Fruit fly (Drosophila melanogaster) whole organism, embryonic: ENCODE data around the gene Lamp1.
A peak's percentile ranks its signal among the peaks of the same experiment; 100 is the strongest.

Experiments
- Aef1 ChIP-seq: fragments of 200-800 bp; sonication (Bioruptor generic); IDR thresholded peaks from 3 replicates; pipeline ENCODE4 v1.3.6; 2022; ENCODE audit warnings: missing biosample characterization, missing genetic modification characterization
- Atf6 ChIP-seq: fragments of 200-800 bp; sonication (Bioruptor generic); IDR thresholded peaks from 2 replicates; pipeline ENCODE4 v1.3.6; 2022; ENCODE audit warnings: missing biosample characterization, missing genetic modification characterization
- CG10147 ChIP-seq: fragments of 200-800 bp; sonication (Bioruptor generic); optimal IDR thresholded peaks from 2 replicates; lab custom pipeline; 2019; ENCODE audit warnings: missing biosample characterization, mild to moderate bottlenecking, missing genetic modification characterization, moderate library complexity
- CG10274 ChIP-seq: fragments of 200-800 bp; sonication (Bioruptor generic); optimal IDR thresholded peaks from 3 replicates; lab custom pipeline; 2017; ENCODE audit warnings: missing biosample characterization, mild to moderate bottlenecking, missing genetic modification characterization
- CG11398 ChIP-seq: fragments of 200-800 bp; sonication (Bioruptor generic); optimal IDR thresholded peaks from 2 replicates; lab custom pipeline; 2016; ENCODE audit warnings: missing biosample characterization, missing genetic modification characterization
- CG13123 ChIP-seq: fragments of 200-800 bp; sonication (Bioruptor generic); optimal IDR thresholded peaks from 2 replicates; lab custom pipeline; 2016; ENCODE audit warnings: missing biosample characterization, missing genetic modification characterization
- CG13894 ChIP-seq: fragments of 200-800 bp; sonication (Bioruptor generic); optimal IDR thresholded peaks from 3 replicates; lab custom pipeline; 2018; ENCODE audit warnings: missing biosample characterization, mild to moderate bottlenecking, missing genetic modification characterization, moderate library complexity
- CG14441 ChIP-seq: fragments of 200-800 bp; sonication (Bioruptor generic); IDR thresholded peaks from 2 replicates; pipeline ENCODE4 v1.3.6; 2022; ENCODE audit warnings: missing biosample characterization, missing genetic modification characterization
- CG14965 ChIP-seq: fragments of 200-800 bp; sonication (Bioruptor generic); optimal IDR thresholded peaks from 2 replicates; lab custom pipeline; 2016; ENCODE audit warnings: missing biosample characterization, missing genetic modification characterization, borderline replicate concordance
- CG16815 ChIP-seq: fragments of 200-800 bp; sonication (Bioruptor generic); optimal IDR thresholded peaks from 3 replicates; lab custom pipeline; 2017; ENCODE audit warnings: missing biosample characterization, mild to moderate bottlenecking, missing genetic modification characterization
- CG17328 ChIP-seq: fragments of 200-800 bp; sonication (Bioruptor generic); IDR thresholded peaks from 2 replicates; pipeline ENCODE4 v1.3.6; 2022; ENCODE audit warnings: missing biosample characterization, missing genetic modification characterization
- CG17568 ChIP-seq: fragments of 200-800 bp; sonication (Bioruptor generic); optimal IDR thresholded peaks from 2 replicates; lab custom pipeline; 2018; ENCODE audit warnings: missing biosample characterization, mild to moderate bottlenecking, missing genetic modification characterization, moderate library complexity
- CG18262 ChIP-seq: fragments of 200-800 bp; optimal IDR thresholded peaks from 3 replicates; lab custom pipeline; 2019; ENCODE audit warnings: missing biosample characterization, mild to moderate bottlenecking, missing genetic modification characterization, moderate library complexity
- CG31441 ChIP-seq: fragments of 200-800 bp; sonication (Bioruptor generic); IDR thresholded peaks from 2 replicates; pipeline ENCODE4 v1.3.6; 2022; ENCODE audit warnings: missing biosample characterization, missing genetic modification characterization
- CG3163 ChIP-seq: fragments of 200-800 bp; sonication (Bioruptor generic); optimal IDR thresholded peaks from 3 replicates; lab custom pipeline; 2016; ENCODE audit warnings: missing biosample characterization, missing genetic modification characterization
- CG32532 ChIP-seq: fragments of 200-800 bp; sonication (Bioruptor generic); IDR thresholded peaks from 2 replicates; pipeline ENCODE4 v1.3.6; 2022; ENCODE audit warnings: missing biosample characterization, missing genetic modification characterization
- CG6654 ChIP-seq: fragments of 200-800 bp; sonication (Bioruptor generic); optimal IDR thresholded peaks from 2 replicates; lab custom pipeline; 2017; ENCODE audit warnings: missing biosample characterization, mild to moderate bottlenecking, missing genetic modification characterization
- CG8290 ChIP-seq, 3 experiments: fragments of 200-800 bp; sonication (Bioruptor generic); optimal IDR thresholded peaks; 2 replicates each; lab custom pipeline; 2016 to 2019; ENCODE audit warnings: missing biosample characterization in 3 of 3, missing genetic modification characterization in 3 of 3, mild to moderate bottlenecking in 2 of 3, moderate library complexity in 1 of 3
- CG9437 ChIP-seq: fragments of 200-800 bp; sonication (Bioruptor generic); optimal IDR thresholded peaks from 2 replicates; lab custom pipeline; 2018; ENCODE audit warnings: missing biosample characterization, mild to moderate bottlenecking, missing genetic modification characterization
- CG9727 ChIP-seq: fragments of 200-800 bp; sonication (Bioruptor generic); optimal IDR thresholded peaks from 3 replicates; lab custom pipeline; 2017; ENCODE audit warnings: missing biosample characterization, mild to moderate bottlenecking, missing genetic modification characterization
- CG9876 ChIP-seq: fragments of 200-800 bp; sonication (Bioruptor generic); optimal IDR thresholded peaks from 2 replicates; lab custom pipeline; 2016; ENCODE audit warnings: missing biosample characterization, missing genetic modification characterization
- D19A ChIP-seq: fragments of 200-800 bp; optimal IDR thresholded peaks from 3 replicates; lab custom pipeline; 2019; ENCODE audit warnings: missing biosample characterization, mild to moderate bottlenecking, missing genetic modification characterization, moderate library complexity
- Deaf1 ChIP-seq: fragments of 200-800 bp; optimal IDR thresholded peaks from 3 replicates; lab custom pipeline; 2019; ENCODE audit warnings: missing biosample characterization, mild to moderate bottlenecking, missing genetic modification characterization, moderate library complexity
- Dll ChIP-seq: fragments of 200-800 bp; sonication (Bioruptor generic); IDR thresholded peaks from 4 replicates; pipeline ENCODE4 v1.3.6; 2022; ENCODE audit warnings: missing biosample characterization, missing genetic modification characterization; ENCODE audit not compliant: partially characterized antibody
- Elba2 ChIP-seq: fragments of 200-800 bp; sonication (Bioruptor generic); optimal IDR thresholded peaks from 3 replicates; lab custom pipeline; 2016; ENCODE audit warnings: missing biosample characterization, missing genetic modification characterization
- Gug ChIP-seq: fragments of 200-800 bp; sonication (Bioruptor generic); IDR thresholded peaks from 4 replicates; pipeline ENCODE4 v1.3.6; 2022; ENCODE audit warnings: missing biosample characterization, missing genetic modification characterization
- HLH3B ChIP-seq: fragments of 200-800 bp; sonication (Bioruptor generic); IDR thresholded peaks from 2 replicates; pipeline ENCODE4 v1.3.6; 2022; ENCODE audit warnings: missing biosample characterization, missing genetic modification characterization
- Lim3 ChIP-seq: fragments of 200-800 bp; sonication (Bioruptor generic); IDR thresholded peaks from 2 replicates; pipeline ENCODE4 v1.3.6; 2022; ENCODE audit warnings: missing biosample characterization, missing genetic modification characterization
- Lpt ChIP-seq: fragments of >200 bp; optimal IDR thresholded peaks from 2 replicates; lab custom pipeline; 2018; ENCODE audit warnings: missing biosample characterization, missing genetic modification characterization
- Rx ChIP-seq: fragments of 200-800 bp; sonication (Bioruptor generic); IDR thresholded peaks from 2 replicates; pipeline ENCODE4 v1.3.6; 2022; ENCODE audit warnings: missing biosample characterization, missing genetic modification characterization
- Trl ChIP-seq, 3 experiments: fragments of >200 bp in 2 of 3; fragments of 200-800 bp in 1 of 3; sonication (Bioruptor generic) in 1 of 3; optimal IDR thresholded peaks; 2 replicates in 1 of 3; 3 replicates in 2 of 3; lab custom pipeline; 2016 to 2017; ENCODE audit warnings: missing biosample characterization in 1 of 3, missing genetic modification characterization in 1 of 3
- Vsx1 ChIP-seq: fragments of 200-800 bp; sonication (Bioruptor generic); optimal IDR thresholded peaks from 2 replicates; lab custom pipeline; 2017; ENCODE audit warnings: missing biosample characterization, mild to moderate bottlenecking, missing genetic modification characterization, missing genetic modification reagents
- ap ChIP-seq: fragments of 200-800 bp; sonication (Bioruptor generic); IDR thresholded peaks from 2 replicates; pipeline ENCODE4 v1.3.6; 2022; ENCODE audit warnings: missing biosample characterization, missing genetic modification characterization
- cg ChIP-seq: fragments of 200-800 bp; sonication (Bioruptor generic); optimal IDR thresholded peaks from 3 replicates; lab custom pipeline; 2019; ENCODE audit warnings: missing biosample characterization, mild to moderate bottlenecking, missing genetic modification characterization, moderate library complexity
- esg ChIP-seq: fragments of 200-800 bp; sonication (Bioruptor generic); conservative IDR thresholded peaks from 2 replicates; pipeline ENCODE4 v1.3.6; 2022; ENCODE audit warnings: missing biosample characterization, missing genetic modification characterization
- fu2 ChIP-seq: fragments of 200-800 bp; sonication (Bioruptor generic); optimal IDR thresholded peaks from 2 replicates; lab custom pipeline; 2016; ENCODE audit warnings: missing biosample characterization, missing genetic modification characterization
- gt ChIP-seq: fragments of 200-800 bp; sonication (Bioruptor generic); IDR thresholded peaks from 2 replicates; pipeline ENCODE4 v1.3.6; 2022; ENCODE audit warnings: missing biosample characterization, missing genetic modification characterization
- hkb ChIP-seq, 2 experiments: fragments of 200-800 bp in 1 of 2; fragments of >200 bp in 1 of 2; sonication (Bioruptor generic) in 1 of 2; IDR thresholded peaks in 1 of 2; optimal IDR thresholded peaks in 1 of 2; 2 replicates each; pipeline versions ENCODE4 v1.3.6 to Lab custom; 2017 to 2022; ENCODE audit warnings: missing biosample characterization in 1 of 2, missing genetic modification characterization in 1 of 2
- lilli ChIP-seq: fragments of 200-800 bp; sonication (Bioruptor generic); optimal IDR thresholded peaks from 3 replicates; lab custom pipeline; 2016; ENCODE audit warnings: missing biosample characterization, missing genetic modification characterization
- mam ChIP-seq: fragments of 200-800 bp; sonication (Bioruptor generic); optimal IDR thresholded peaks from 3 replicates; lab custom pipeline; 2016; ENCODE audit warnings: missing biosample characterization, missing genetic modification characterization
- org-1 ChIP-seq: fragments of 200-800 bp; sonication (Bioruptor generic); optimal IDR thresholded peaks from 2 replicates; lab custom pipeline; 2017; ENCODE audit warnings: missing biosample characterization, missing genetic modification characterization
- pfk ChIP-seq: fragments of 200-800 bp; sonication (Bioruptor generic); optimal IDR thresholded peaks from 2 replicates; lab custom pipeline; 2018; ENCODE audit warnings: missing biosample characterization, mild to moderate bottlenecking, missing genetic modification characterization, moderate library complexity
- phol ChIP-seq: fragments of 200-800 bp; sonication (Bioruptor generic); optimal IDR thresholded peaks from 3 replicates; lab custom pipeline; 2018; ENCODE audit warnings: missing biosample characterization, mild to moderate bottlenecking, missing genetic modification characterization, moderate library complexity
- pros ChIP-seq: fragments of 200-800 bp; sonication (Bioruptor generic); optimal IDR thresholded peaks from 3 replicates; lab custom pipeline; 2019; ENCODE audit warnings: missing biosample characterization, mild to moderate bottlenecking, missing genetic modification characterization, moderate library complexity
- pum ChIP-seq: fragments of 200-800 bp; sonication (Bioruptor generic); optimal IDR thresholded peaks from 2 replicates; lab custom pipeline; 2016; ENCODE audit warnings: missing biosample characterization, missing genetic modification characterization
- repo ChIP-seq: fragments of 200-800 bp; sonication (Bioruptor generic); optimal IDR thresholded peaks from 2 replicates; lab custom pipeline; 2016; ENCODE audit warnings: missing biosample characterization, missing genetic modification characterization
- schlank ChIP-seq: fragments of 200-800 bp; sonication (Bioruptor generic); optimal IDR thresholded peaks from 2 replicates; lab custom pipeline; 2018; ENCODE audit warnings: missing biosample characterization, mild to moderate bottlenecking, missing genetic modification characterization
- twi ChIP-seq: fragments of 200-800 bp; optimal IDR thresholded peaks from 2 replicates; lab custom pipeline; 2019; ENCODE audit warnings: missing biosample characterization, mild to moderate bottlenecking, missing genetic modification characterization, moderate library complexity

Lamp1 gene

DNA sequence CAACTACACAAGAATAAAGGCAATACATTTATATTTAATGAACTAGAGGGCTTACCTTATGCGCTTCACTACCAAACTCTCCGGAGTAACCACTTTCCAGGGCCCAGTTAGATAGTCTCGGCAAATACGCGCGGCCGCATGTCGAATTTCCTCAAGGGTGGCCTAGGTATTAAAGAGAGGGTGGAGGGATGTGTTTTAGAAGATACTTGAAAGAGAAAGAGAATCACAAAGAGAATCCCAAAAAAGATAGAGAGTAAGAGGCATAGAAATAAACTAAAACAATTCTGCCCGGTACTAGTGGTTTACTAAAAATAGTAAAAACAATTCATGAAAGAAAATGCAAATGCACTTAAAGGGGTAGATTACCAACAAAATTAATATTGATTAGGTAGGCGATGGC lies 44.8 kb downstream of the Lamp1 start:
- TF ChIP-seq CG18262 (tag; lab: Kevin White, UChicago) (peak; percentile 47), cg (GFP tag; lab: Kevin White, UChicago) (no peak), pros (GFP tag; lab: Kevin White, UChicago) (peak; percentile 50), CG13894 (tag; lab: Kevin White, UChicago) (peak; percentile 11), gt (GFP tag; lab: Robert Waterston, UW) (no peak), CG11398 (no peak), CG32532 (0 out of 2 replicates have a peak, but pooled peaks have one; percentile 17), CG17328 (no peak), fu2 (no peak), Trl (optimal IDR thresholded peaks at IDR 0.05; lab: Kevin White, UChicago) (peak; percentile 58 to 63), Trl (GFP tag; optimal IDR thresholded peaks at IDR 0.05; lab: Kevin White, UChicago) (no peak), Lpt (GFP tag; lab: Kevin White, UChicago) (no peak), CG3163 (GFP tag; lab: Kevin White, UChicago) (peak; percentile 82), Elba2 (GFP tag; lab: Kevin White, UChicago) (peak; percentile 64)

DNA sequence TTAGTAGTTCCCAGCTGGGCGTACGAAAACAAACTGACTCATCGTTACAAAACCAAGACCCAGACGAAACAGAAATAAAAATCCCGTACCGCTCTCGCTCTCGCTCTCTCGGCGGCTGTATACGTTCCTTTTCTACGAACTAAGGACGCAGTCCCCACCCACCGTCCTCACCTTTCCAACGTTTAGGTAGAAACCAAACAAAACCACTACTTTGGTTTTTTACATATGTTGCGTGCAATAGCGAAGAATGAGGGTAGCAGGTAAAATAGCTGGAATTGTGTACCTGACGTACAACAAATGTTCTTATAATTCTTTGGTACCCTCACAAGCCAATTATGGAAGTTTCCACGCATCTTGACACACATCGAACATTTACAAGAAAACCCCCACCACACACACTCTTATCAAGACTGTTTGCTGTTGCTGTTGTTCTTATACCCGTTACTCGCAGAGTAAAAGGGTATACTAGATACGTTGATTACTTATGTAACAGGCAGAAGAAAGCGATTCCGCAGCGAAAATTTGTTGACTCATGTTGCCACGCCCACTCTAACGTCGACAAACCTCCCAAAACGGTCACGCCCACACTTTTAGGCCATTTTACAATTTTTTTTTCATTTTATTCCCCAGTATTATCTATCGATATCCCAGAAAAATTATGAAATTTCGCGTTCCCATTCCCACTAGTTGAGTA lies 45.7 kb downstream of the Lamp1 start:
- TF ChIP-seq CG10147 (GFP tag; lab: Kevin White, UChicago), result peak; percentile 10
- TF ChIP-seq CG31441 (GFP tag; lab: Robert Waterston, UW), result peak; percentile 20; the same call in 1 of the 2 replicates
- peak; percentile 36 for TF ChIP-seq CG9437 (GFP tag; lab: Kevin White, UChicago)
- no peak for TF ChIP-seq CG17568 (GFP tag; lab: Kevin White, UChicago)
- no peak for TF ChIP-seq CG14965 (GFP tag; lab: Kevin White, UChicago)
- TF ChIP-seq Deaf1, result peak; percentile 65
- no peak for TF ChIP-seq org-1 (GFP tag; lab: Kevin White, UChicago)
- no peak for TF ChIP-seq Lim3 (GFP tag; lab: Robert Waterston, UW)
- peak; percentile 4 for TF ChIP-seq repo (GFP tag; lab: Kevin White, UChicago)
- 0 out of 4 replicates have a peak, but pooled peaks have one; percentile 51 for TF ChIP-seq Dll (GFP tag; lab: Robert Waterston, UW)
- peak; percentile 53 for TF ChIP-seq D19A
- TF ChIP-seq CG6654 (GFP tag; lab: Kevin White, UChicago), result no peak
- TF ChIP-seq esg (GFP tag; lab: Robert Waterston, UW), result no peak
- no peak for TF ChIP-seq HLH3B (GFP tag; lab: Robert Waterston, UW)
- TF ChIP-seq pfk (GFP tag; lab: Kevin White, UChicago), result no peak
- TF ChIP-seq lilli (GFP tag; lab: Kevin White, UChicago), result peak; percentile 30
- TF ChIP-seq Aef1 (GFP tag; lab: Robert Waterston, UW), result no peak
- peak; percentile 19 for TF ChIP-seq CG10274 (GFP tag; lab: Kevin White, UChicago)
- no peak for TF ChIP-seq hkb (optimal IDR thresholded peaks at IDR 0.05; lab: Kevin White, UChicago)
- peak; percentile 38; the same call in 1 of the 2 replicates for TF ChIP-seq hkb (GFP tag; IDR thresholded peaks at IDR 0.05; lab: Robert Waterston, UW)
- TF ChIP-seq mam (GFP tag; lab: Kevin White, UChicago), result peak; percentile 36
- TF ChIP-seq Gug, result peak; percentile 3; the same call in 1 of the 4 replicates
- TF ChIP-seq twi (tag; lab: Kevin White, UChicago), result peak; percentile 87
- TF ChIP-seq Rx, result no peak
- no peak for TF ChIP-seq CG8290 (GFP tag; optimal IDR thresholded peaks at IDR 0.05; lab: Kevin White, UChicago)
- peak in 1 of 2 experiments; percentile 51 for TF ChIP-seq CG8290 (tag; optimal IDR thresholded peaks at IDR 0.05; lab: Kevin White, UChicago)
- TF ChIP-seq CG9876 (GFP tag; lab: Kevin White, UChicago), result no peak
- peak; percentile 55 for TF ChIP-seq Atf6 (GFP tag; lab: Robert Waterston, UW)
- TF ChIP-seq CG13123 (GFP tag; lab: Kevin White, UChicago), result no peak
- TF ChIP-seq Vsx1 (GFP tag; lab: Kevin White, UChicago), result peak; percentile 72
- TF ChIP-seq schlank (tag; lab: Kevin White, UChicago), result no peak
- TF ChIP-seq CG16815 (GFP tag; lab: Kevin White, UChicago), result peak; percentile 18
- peak; percentile 6 for TF ChIP-seq pum (GFP tag; lab: Kevin White, UChicago)
- peak; percentile 67 for TF ChIP-seq CG9727 (GFP tag; lab: Kevin White, UChicago)
- TF ChIP-seq cg (GFP tag; lab: Kevin White, UChicago), result peak; percentile 25
- peak; percentile 53 for TF ChIP-seq phol
- TF ChIP-seq CG14441 (GFP tag; lab: Robert Waterston, UW), result no peak
- TF ChIP-seq ap (GFP tag; lab: Robert Waterston, UW), result no peak
